Worm (Caenorhabditis elegans) whole organism, midembryonic: ENCODE measurements around the gene mek-1.

Experiments used
- T22C8.4 ChIP-seq: fragments of 200-800 bp; sonication (Bioruptor generic); IDR thresholded peaks from 2 replicates; pipeline ENCODE4 v1.3.6; 2022; ENCODE audit warnings: missing genetic modification characterization, missing compliant biosample characterization
- cog-1 ChIP-seq: sonication (generic microtip); optimal IDR thresholded peaks from 2 replicates; lab custom pipeline; 2016; ENCODE audit warnings: missing genetic modification characterization, missing compliant biosample characterization
- flt-1 ChIP-seq: fragments of 200-800 bp; sonication (Bioruptor generic); IDR thresholded peaks from 2 replicates; pipeline ENCODE4 v1.3.6; 2022; ENCODE audit warnings: missing genetic modification characterization, missing compliant biosample characterization
- klf-2 ChIP-seq: fragments of 200-800 bp; sonication (Bioruptor generic); conservative IDR thresholded peaks from 2 replicates; pipeline ENCODE4 v1.3.6; 2022; ENCODE audit warnings: missing genetic modification reagents, missing genetic modification characterization, missing compliant biosample characterization
- med-1 ChIP-seq: sonication (generic microtip); optimal IDR thresholded peaks from 2 replicates; lab custom pipeline; 2017; ENCODE audit warnings: missing genetic modification characterization, mild to moderate bottlenecking, missing compliant biosample characterization, antibody characterized with exemption, missing genetic modification reagents; ENCODE audit not compliant: insufficient read depth
- ref-1 ChIP-seq: fragments of 200-800 bp; sonication (Bioruptor generic); conservative IDR thresholded peaks from 2 replicates; pipeline ENCODE4 v1.3.6; 2022; ENCODE audit warnings: missing genetic modification reagents, missing genetic modification characterization, missing compliant biosample characterization
- tab-1 ChIP-seq: fragments of 200-800 bp; sonication (Bioruptor generic); IDR thresholded peaks from 2 replicates; pipeline ENCODE4 v1.3.6; 2022; ENCODE audit warnings: missing genetic modification characterization, missing compliant biosample characterization
- ztf-23 ChIP-seq: fragments of 200-800 bp; sonication (Bioruptor generic); IDR thresholded peaks from 2 replicates; pipeline ENCODE4 v1.3.6; 2022; ENCODE audit warnings: missing genetic modification reagents, missing genetic modification characterization, missing compliant biosample characterization
- ztf-29 ChIP-seq: fragments of 200-800 bp; sonication (Bioruptor generic); IDR thresholded peaks from 2 replicates; pipeline ENCODE4 v1.3.6; 2022; ENCODE audit warnings: missing genetic modification reagents, missing genetic modification characterization, missing compliant biosample characterization

The mek-1 gene

ce11 chrX:7447340-7447739, 31.7 kb upstream of the mek-1 start:
- no peak for TF ChIP-seq flt-1

ce11 chrX:7452606-7453005, 26.4 kb upstream of the mek-1 start:
- TF ChIP-seq tab-1 (0 out of 2 replicates have a peak, but pooled peaks have one; percentile 53), med-1 (no peak)

DNA sequence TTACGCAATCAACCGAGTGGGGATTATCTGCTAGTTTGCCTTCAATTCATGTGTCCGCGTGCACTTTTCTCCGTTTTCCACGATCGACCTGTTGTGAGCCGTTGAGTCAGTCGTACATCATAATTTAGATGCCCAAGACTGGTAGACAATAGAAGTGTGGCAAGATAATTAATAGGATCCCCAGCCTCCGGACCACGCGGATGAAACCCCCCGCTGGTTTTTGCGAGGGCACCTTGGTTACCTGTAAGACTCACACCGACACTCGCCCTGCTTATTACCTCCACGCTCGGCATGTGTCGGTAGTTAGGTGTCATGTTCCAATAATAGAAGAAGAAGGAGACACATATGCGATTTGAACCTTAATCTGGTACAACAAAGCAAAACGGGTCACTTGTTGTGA, 23.1 kb upstream of the mek-1 start:
- TF ChIP-seq flt-1 (0 out of 2 replicates have a peak, but pooled peaks have one; percentile 15), ztf-29 (GFP tag; lab: Robert Waterston, UW) (no peak), T22C8.4 (GFP tag; lab: Robert Waterston, UW) (no peak)

DNA sequence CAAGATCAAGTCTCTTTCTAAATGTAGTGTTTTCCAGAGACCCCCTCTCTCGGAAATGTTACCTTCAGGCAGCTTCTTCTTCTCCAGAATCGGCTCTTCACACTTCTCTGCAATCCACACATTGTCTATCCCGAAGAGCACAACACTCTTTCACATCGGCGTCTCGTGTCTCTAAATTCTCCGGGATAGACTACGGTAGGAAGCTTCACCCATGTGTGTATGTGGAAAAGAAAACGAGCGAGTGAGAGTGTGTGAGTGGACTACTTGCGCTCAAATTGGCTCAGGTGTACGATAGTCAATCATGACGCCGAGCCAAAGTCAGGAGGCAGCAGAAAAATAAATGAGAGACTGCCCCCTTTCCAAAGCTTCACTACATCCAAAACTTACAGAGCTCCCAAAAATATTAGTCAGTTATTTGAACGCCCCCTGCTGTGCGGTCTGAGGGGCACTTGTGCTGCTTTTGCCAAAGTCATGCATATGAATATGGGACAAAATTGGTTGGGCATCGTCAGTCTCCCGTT, 21.8 kb upstream of the mek-1 start:
- TF ChIP-seq ztf-29 (GFP tag; lab: Robert Waterston, UW) = no peak
- no peak for TF ChIP-seq ref-1
- TF ChIP-seq med-1 = no peak
- no peak for TF ChIP-seq ztf-23 (GFP tag; lab: Robert Waterston, UW)
- TF ChIP-seq klf-2 (GFP tag; lab: Robert Waterston, UW) = no peak
- no peak for TF ChIP-seq tab-1
- TF ChIP-seq cog-1 (tag; lab: Kevin White, UChicago) = no peak
- no peak for TF ChIP-seq flt-1
- no peak for TF ChIP-seq T22C8.4 (GFP tag; lab: Robert Waterston, UW)

DNA sequence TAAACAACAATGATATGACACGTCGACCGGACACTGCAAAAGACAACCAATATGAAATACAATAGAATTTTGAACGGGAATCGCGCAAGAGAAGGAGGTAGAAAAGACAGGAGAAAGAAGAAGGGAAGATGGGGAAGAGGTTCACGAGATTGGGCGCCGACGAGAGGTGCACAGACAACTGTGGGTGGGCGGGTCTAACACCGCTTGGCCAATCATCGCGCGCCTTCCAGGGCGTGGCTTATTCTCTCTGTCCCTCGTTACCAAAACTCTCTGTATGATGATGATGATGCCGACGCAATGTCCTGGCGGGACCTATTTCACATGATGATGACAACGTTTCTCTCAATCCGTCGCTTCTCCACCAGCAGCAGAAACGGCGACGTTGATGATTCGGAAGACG, 18.5 kb upstream of the mek-1 start:
- TF ChIP-seq cog-1 (tag; lab: Kevin White, UChicago) (no peak), tab-1 (0 out of 2 replicates have a peak, but pooled peaks have one; percentile 40)

DNA sequence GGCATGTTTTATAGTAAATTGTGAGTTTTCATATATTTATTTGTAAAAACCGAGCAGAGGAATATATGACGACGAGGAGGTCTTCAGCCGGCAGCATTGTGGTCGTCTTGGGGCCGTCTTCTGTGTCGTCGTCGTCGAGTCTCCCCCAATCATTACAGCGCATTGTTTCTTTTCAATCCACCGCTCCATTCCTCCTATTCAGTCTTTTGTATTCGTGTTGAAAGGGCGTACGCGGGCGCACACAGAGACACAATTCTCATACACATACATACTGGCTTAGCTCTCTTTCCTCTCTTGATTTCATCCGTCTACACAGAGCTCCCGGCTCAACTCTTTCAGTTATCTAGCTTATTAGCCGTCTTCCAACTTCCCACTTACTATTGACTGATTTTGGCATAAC, 15.4 kb upstream of the mek-1 start, which contains the start of gene sox-2:
sox-2 (minus strand) TSS at position 100 of the 400 bp plus-strand sequence.
- TF ChIP-seq tab-1 (no peak), klf-2 (GFP tag; lab: Robert Waterston, UW) (no peak), ztf-23 (GFP tag; lab: Robert Waterston, UW) (no peak), flt-1 (no peak), cog-1 (tag; lab: Kevin White, UChicago) (no peak), med-1 (no peak), ref-1 (no peak), ztf-29 (GFP tag; lab: Robert Waterston, UW) (no peak), T22C8.4 (GFP tag; lab: Robert Waterston, UW) (no peak)

ce11 chrX:7464389-7464788, 14.7 kb upstream of the mek-1 start:
- TF ChIP-seq ztf-23 (GFP tag; lab: Robert Waterston, UW) (no peak), klf-2 (GFP tag; lab: Robert Waterston, UW) (no peak), ref-1 (no peak), T22C8.4 (GFP tag; lab: Robert Waterston, UW) (no peak), flt-1 (no peak)

ce11 chrX:7466682-7467081, 12.4 kb upstream of the mek-1 start:
- TF ChIP-seq cog-1 (tag; lab: Kevin White, UChicago) (no peak), ref-1 (no peak), ztf-23 (GFP tag; lab: Robert Waterston, UW) (no peak), tab-1 (no peak), med-1 (no peak), flt-1 (no peak), T22C8.4 (GFP tag; lab: Robert Waterston, UW) (no peak), ztf-29 (GFP tag; lab: Robert Waterston, UW) (no peak)

DNA sequence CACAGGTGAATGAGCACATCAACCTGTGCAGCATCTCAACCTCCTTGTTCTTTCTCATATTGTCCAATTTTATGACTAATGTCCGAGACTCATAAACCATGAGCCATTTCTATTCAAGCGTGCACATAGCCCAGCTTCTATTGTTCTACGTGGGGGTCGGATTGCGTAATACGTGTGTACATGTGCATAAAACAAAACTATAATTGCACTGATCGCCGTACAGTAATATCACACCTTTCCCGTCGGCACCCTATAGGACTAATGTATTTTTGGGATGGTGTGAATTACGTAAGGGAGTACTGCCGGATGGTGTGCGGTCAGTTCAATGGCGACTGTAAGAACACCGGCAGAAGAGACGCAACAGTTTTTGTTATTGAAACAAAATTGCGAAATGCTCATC, 9.1 kb upstream of the mek-1 start:
- no peak for TF ChIP-seq tab-1
- no peak for TF ChIP-seq T22C8.4 (GFP tag; lab: Robert Waterston, UW)
- TF ChIP-seq flt-1 = no peak
- TF ChIP-seq ztf-23 (GFP tag; lab: Robert Waterston, UW) = no peak
- TF ChIP-seq cog-1 (tag; lab: Kevin White, UChicago) = no peak
- TF ChIP-seq med-1 = no peak
- TF ChIP-seq ztf-29 (GFP tag; lab: Robert Waterston, UW) = no peak
- no peak for TF ChIP-seq ref-1

DNA sequence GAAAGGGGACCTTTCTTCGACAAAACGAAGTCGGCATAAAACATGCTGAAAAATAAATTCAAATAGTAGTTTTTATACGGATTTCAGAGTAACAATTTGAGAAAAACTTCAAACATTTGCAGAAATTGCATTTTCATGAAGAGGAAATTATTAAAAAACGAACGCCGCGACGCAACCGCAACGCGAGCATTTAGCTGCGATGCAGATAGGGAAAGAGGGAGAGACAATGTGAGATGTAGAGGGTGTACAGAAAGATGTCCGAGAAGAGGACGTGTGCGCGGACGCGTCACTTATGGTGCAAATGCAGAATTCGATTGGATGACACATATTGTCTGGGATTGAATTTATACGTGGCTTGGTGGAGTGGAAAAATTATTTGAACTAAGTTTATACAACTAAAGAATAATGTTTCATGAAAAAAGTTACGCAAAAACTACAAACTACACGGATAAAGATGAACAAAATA, 4.0 kb upstream of the mek-1 start, which contains the start of gene coh-1:
coh-1 (minus strand) TSS at position 51 of the 466 bp plus-strand sequence.
- TF ChIP-seq flt-1 (no peak), klf-2 (GFP tag; lab: Robert Waterston, UW) (no peak), cog-1 (tag; lab: Kevin White, UChicago) (no peak), ztf-23 (GFP tag; lab: Robert Waterston, UW) (0 out of 2 replicates have a peak, but pooled peaks have one; percentile 16)

DNA sequence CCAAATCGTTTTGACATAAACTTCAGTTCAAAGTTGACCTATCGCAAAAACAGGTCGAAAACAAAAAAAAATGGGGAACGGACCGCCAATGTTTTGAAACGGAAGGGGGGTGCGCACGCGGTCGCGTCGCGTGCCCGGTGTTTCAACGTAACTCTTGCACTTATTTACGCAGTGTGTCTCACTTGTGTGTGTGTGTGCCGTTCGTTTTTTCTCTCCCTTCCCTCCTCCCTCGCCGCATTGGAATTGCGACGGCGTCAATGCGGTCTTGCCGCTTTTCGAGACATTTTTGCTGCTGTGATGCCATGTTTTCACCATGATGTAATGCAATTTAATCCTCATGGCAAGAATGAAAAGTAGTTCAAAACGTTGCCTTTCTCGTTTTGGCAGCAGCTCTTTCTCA, 572 bp upstream of the mek-1 start:
- TF ChIP-seq med-1 = no peak
- no peak for TF ChIP-seq tab-1
- TF ChIP-seq T22C8.4 (GFP tag; lab: Robert Waterston, UW) = no peak
- no peak for TF ChIP-seq klf-2 (GFP tag; lab: Robert Waterston, UW)
- TF ChIP-seq ref-1 = no peak
- TF ChIP-seq cog-1 (tag; lab: Kevin White, UChicago) = no peak
- no peak for TF ChIP-seq ztf-29 (GFP tag; lab: Robert Waterston, UW)
- no peak for TF ChIP-seq flt-1
- no peak for TF ChIP-seq ztf-23 (GFP tag; lab: Robert Waterston, UW)

DNA sequence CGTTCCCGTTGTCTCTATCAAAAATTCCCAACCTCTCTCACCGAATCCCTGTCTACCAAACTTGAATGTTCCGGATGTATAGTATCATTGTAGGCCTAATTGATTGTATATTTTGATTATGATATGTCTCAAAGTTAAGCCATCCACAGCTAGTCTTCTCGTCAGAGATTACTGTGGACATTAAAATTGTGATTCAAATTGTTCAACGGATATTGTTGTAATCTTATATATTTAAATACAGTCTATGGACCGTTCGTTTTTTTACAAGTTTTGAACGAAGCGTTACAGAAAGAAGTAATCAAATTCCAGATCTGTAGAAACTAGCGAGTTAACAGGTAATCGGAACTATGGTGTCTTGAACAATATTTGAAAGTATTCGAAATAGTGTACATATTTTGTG, 1.7 kb downstream of the mek-1 start, which contains the start of gene F48E3.9:
F48E3.9 (plus strand) TSS at position 301 of the 400 bp plus-strand sequence.
- TF ChIP-seq ref-1 = no peak
- no peak for TF ChIP-seq ztf-23 (GFP tag; lab: Robert Waterston, UW)
- no peak for TF ChIP-seq med-1
- no peak for TF ChIP-seq tab-1
- TF ChIP-seq flt-1 = no peak
- TF ChIP-seq klf-2 (GFP tag; lab: Robert Waterston, UW) = no peak
- TF ChIP-seq ztf-29 (GFP tag; lab: Robert Waterston, UW) = no peak
- no peak for TF ChIP-seq T22C8.4 (GFP tag; lab: Robert Waterston, UW)
- TF ChIP-seq cog-1 (tag; lab: Kevin White, UChicago) = no peak
